Fruit fly (Drosophila melanogaster) whole organism, adult: ENCODE data around the gene CG10958.

Source experiments
- CG11617 ChIP-seq: fragments of 200-800 bp; sonication (Bioruptor generic); optimal IDR thresholded peaks from 2 replicates; lab custom pipeline; 2017; ENCODE audit warnings: mild to moderate bottlenecking, missing biosample characterization, missing genetic modification reagents, missing genetic modification characterization
- CG12768 ChIP-seq: fragments of 200-800 bp; sonication (Bioruptor generic); optimal IDR thresholded peaks from 2 replicates; lab custom pipeline; 2017; ENCODE audit warnings: missing biosample characterization, missing genetic modification characterization, mild to moderate bottlenecking, moderate library complexity, missing genetic modification reagents
- CG14711 ChIP-seq: fragments of 200-800 bp; sonication (Bioruptor generic); optimal IDR thresholded peaks from 2 replicates; lab custom pipeline; 2018; ENCODE audit warnings: missing biosample characterization, mild to moderate bottlenecking, missing genetic modification characterization, moderate library complexity
- CG1620 ChIP-seq: fragments of 200-800 bp; sonication (Bioruptor generic); optimal IDR thresholded peaks from 2 replicates; lab custom pipeline; 2016; ENCODE audit warnings: missing biosample characterization, missing genetic modification characterization
- CG33017 ChIP-seq: fragments of 200-800 bp; sonication (Bioruptor generic); optimal IDR thresholded peaks from 2 replicates; lab custom pipeline; 2018; ENCODE audit warnings: missing biosample characterization, mild to moderate bottlenecking, missing genetic modification characterization, moderate library complexity
- CG5204 ChIP-seq: fragments of 200-800 bp; sonication (Bioruptor generic); optimal IDR thresholded peaks from 2 replicates; lab custom pipeline; 2016; ENCODE audit warnings: missing biosample characterization, missing genetic modification characterization
- CG7045 ChIP-seq: fragments of 200-800 bp; sonication (Bioruptor generic); optimal IDR thresholded peaks from 2 replicates; lab custom pipeline; 2017; ENCODE audit warnings: missing biosample characterization, mild to moderate bottlenecking, missing genetic modification characterization
- CG7101 ChIP-seq: fragments of 200-800 bp; sonication (Bioruptor generic); optimal IDR thresholded peaks from 2 replicates; lab custom pipeline; 2018; ENCODE audit warnings: missing biosample characterization, mild to moderate bottlenecking, missing genetic modification characterization, moderate library complexity
- Clk ChIP-seq: fragments of 200-800 bp; sonication (Bioruptor generic); optimal IDR thresholded peaks from 2 replicates; lab custom pipeline; 2017; ENCODE audit warnings: missing biosample characterization, missing genetic modification characterization
- Crg-1 ChIP-seq: fragments of 200-800 bp; sonication (Bioruptor generic); optimal IDR thresholded peaks from 2 replicates; lab custom pipeline; 2016; ENCODE audit warnings: missing biosample characterization, missing genetic modification characterization
- Hr96 ChIP-seq: fragments of 200-800 bp; sonication (Bioruptor generic); optimal IDR thresholded peaks from 2 replicates; lab custom pipeline; 2016; ENCODE audit warnings: missing biosample characterization, missing genetic modification characterization
- Mnt ChIP-seq: fragments of 200-800 bp; sonication (Bioruptor generic); optimal IDR thresholded peaks from 2 replicates; lab custom pipeline; 2016; ENCODE audit warnings: missing biosample characterization, mild to moderate bottlenecking, missing genetic modification characterization
- bab1 ChIP-seq: fragments of 200-800 bp; sonication (Bioruptor generic); optimal IDR thresholded peaks from 3 replicates; lab custom pipeline; 2019; ENCODE audit warnings: missing biosample characterization, mild to moderate bottlenecking, missing genetic modification characterization, moderate library complexity
- cic ChIP-seq: fragments of 200-800 bp; sonication (Bioruptor generic); optimal IDR thresholded peaks from 2 replicates; lab custom pipeline; 2017; ENCODE audit warnings: missing biosample characterization, mild to moderate bottlenecking, missing genetic modification characterization, moderate library complexity
- cnc ChIP-seq, 2 experiments: fragments of >200 bp; optimal IDR thresholded peaks; 2 replicates each; lab custom pipeline; 2017
- kay ChIP-seq: fragments of 200-800 bp; sonication (Bioruptor generic); peaks from one replicate; lab custom pipeline; 2016; ENCODE audit warnings: missing biosample characterization, missing genetic modification characterization, borderline replicate concordance
- ovo ChIP-seq: fragments of 200-800 bp; sonication (Bioruptor generic); optimal IDR thresholded peaks from 2 replicates; lab custom pipeline; 2016; ENCODE audit warnings: missing biosample characterization, missing genetic modification characterization
- pad ChIP-seq: fragments of 200-800 bp; sonication (Bioruptor generic); optimal IDR thresholded peaks from 3 replicates; lab custom pipeline; 2017; ENCODE audit warnings: missing biosample characterization, missing genetic modification characterization, mild to moderate bottlenecking, moderate library complexity, missing genetic modification reagents
- tj ChIP-seq: fragments of 200-800 bp; sonication (Bioruptor generic); optimal IDR thresholded peaks from 3 replicates; lab custom pipeline; 2017; ENCODE audit warnings: missing biosample characterization, mild to moderate bottlenecking, missing genetic modification characterization, moderate library complexity
- toe ChIP-seq: fragments of 200-800 bp; sonication (Bioruptor generic); optimal IDR thresholded peaks from 2 replicates; lab custom pipeline; 2016; ENCODE audit warnings: missing biosample characterization, missing genetic modification characterization

Gene CG10958

DNA sequence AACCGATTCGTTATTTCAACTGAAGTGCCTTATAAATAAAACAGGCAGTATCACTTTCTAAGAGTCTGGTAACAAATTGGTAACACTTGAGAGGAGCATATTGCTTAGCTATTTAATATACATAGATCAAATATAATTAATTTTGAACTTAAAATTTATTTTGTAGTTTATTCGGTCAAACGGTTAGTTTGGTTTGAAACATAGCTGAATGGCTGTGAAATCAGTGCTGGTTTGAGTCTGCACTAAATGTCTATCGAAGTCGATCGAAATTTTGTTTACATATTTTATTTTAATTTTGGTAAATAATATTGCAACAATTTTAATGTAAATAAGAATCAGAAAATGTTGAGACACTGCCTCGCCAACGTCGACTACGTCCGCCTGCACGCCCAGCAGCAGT, 16.5 kb downstream of the CG10958 start, which contains the start of gene CG10959:
CG10959 (plus strand) TSS at position 228 of the 400 bp plus-strand sequence.
- TF ChIP-seq CG33017 (tag; lab: Kevin White, UChicago) (no peak), toe (GFP tag; lab: Kevin White, UChicago) (no peak), CG5204 (GFP tag; lab: Kevin White, UChicago) (no peak), tj (GFP tag; lab: Kevin White, UChicago) (no peak), cnc (optimal IDR thresholded peaks at IDR 0.05; lab: Kevin White, UChicago) (no peak), CG11617 (no peak), Crg-1 (no peak), Hr96 (GFP tag; lab: Kevin White, UChicago) (no peak), cic (no peak), CG1620 (no peak), Clk (GFP tag; lab: Kevin White, UChicago) (no peak), CG12768 (GFP tag; lab: Kevin White, UChicago) (no peak), CG14711 (tag; lab: Kevin White, UChicago) (no peak), CG7101 (tag; lab: Kevin White, UChicago) (no peak), Mnt (GFP tag; lab: Kevin White, UChicago) (no peak), kay (GFP tag; lab: Kevin White, UChicago) (no peak)

DNA sequence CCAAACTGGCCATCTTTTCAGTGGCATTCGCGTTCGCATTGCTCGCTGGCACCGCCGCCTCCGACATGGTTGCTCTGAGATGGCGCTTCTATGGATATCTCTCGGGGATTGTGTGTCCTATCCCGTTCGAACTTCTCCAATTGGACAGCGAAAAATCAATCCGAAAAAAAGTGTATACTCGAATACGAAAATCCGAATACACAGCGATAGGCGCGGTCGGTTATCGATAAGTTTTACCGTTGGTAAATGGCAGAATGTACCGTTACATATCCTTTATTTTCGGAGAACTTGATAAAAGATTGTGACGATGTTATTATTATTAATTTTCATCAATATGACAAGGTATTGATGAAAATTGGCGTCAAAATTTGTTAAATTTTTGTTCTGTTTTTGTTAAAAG, 20.0 kb downstream of the CG10958 start, which contains the start of gene Gbeta5:
Gbeta5 (minus strand) TSS at position 199 of the 400 bp plus-strand sequence.
- TF ChIP-seq Clk (GFP tag; lab: Kevin White, UChicago): no peak
- no peak for TF ChIP-seq CG14711 (tag; lab: Kevin White, UChicago)
- TF ChIP-seq pad: no peak
- TF ChIP-seq Hr96 (GFP tag; lab: Kevin White, UChicago): no peak
- TF ChIP-seq bab1 (GFP tag; lab: Kevin White, UChicago): no peak
- peak; percentile 64 for TF ChIP-seq ovo

DNA sequence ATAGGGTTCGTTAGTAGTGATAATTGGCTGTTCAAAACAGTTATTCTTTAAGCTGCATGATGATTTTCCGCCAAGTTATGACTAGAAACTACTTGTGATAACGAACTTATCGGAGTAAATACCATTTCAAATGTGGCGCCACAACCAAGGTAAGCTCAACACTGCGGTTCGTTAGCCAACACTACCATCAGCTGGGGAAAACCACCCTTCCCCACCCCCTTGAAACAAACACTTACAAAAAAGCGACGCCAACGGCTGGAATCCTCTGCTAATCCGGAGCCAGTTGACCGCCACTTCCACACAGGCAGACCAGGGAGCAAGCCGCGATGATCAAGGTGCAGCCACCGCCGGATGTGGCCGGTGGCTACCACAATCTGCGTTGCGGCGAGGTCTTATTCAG, 20.6 kb downstream of the CG10958 start, which contains the start of gene CG18262:
CG18262 (plus strand) TSS at position 231 of the 400 bp plus-strand sequence.
- TF ChIP-seq cic (no peak), kay (GFP tag; lab: Kevin White, UChicago) (no peak), CG12768 (GFP tag; lab: Kevin White, UChicago) (peak; percentile 11), CG14711 (tag; lab: Kevin White, UChicago) (no peak), ovo (no peak), Crg-1 (peak; percentile 48), CG33017 (tag; lab: Kevin White, UChicago) (no peak), CG7045 (no peak), CG11617 (no peak), Clk (GFP tag; lab: Kevin White, UChicago) (no peak), toe (GFP tag; lab: Kevin White, UChicago) (no peak), tj (GFP tag; lab: Kevin White, UChicago) (no peak), cnc (optimal IDR thresholded peaks at IDR 0.05; lab: Kevin White, UChicago) (no peak), pad (peak; percentile 56), CG7101 (tag; lab: Kevin White, UChicago) (peak; percentile 45), bab1 (GFP tag; lab: Kevin White, UChicago) (peak; percentile 21), CG5204 (GFP tag; lab: Kevin White, UChicago) (no peak), Hr96 (GFP tag; lab: Kevin White, UChicago) (no peak), CG1620 (peak; percentile 54), Mnt (GFP tag; lab: Kevin White, UChicago) (peak; percentile 25)

DNA sequence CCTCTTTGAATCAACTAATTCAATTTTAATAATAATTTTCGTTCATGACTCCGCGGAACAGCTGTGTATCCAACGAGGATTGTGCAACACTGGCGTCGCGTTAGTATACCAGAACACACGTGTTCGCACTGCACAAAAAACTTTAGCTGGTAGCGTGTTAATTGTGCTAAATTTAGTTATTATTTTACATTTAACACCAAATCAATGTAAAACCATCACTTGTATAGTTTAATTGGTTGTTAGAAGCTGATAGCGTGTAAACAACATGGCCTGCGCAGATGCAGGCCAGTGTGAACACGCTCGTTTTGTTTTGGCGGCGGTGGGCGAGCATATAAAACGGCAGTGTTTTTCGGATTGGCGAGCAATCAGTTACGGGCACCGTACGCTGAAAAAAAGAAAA, 25.2 kb downstream of the CG10958 start, which contains the start of the genes Traf6 and GIIIspla2:
Traf6 (minus strand) TSS at position 93 of the 400 bp plus-strand sequence.
GIIIspla2 (plus strand) TSS at position 335 of the 400 bp plus-strand sequence.
- TF ChIP-seq CG33017 (tag; lab: Kevin White, UChicago): peak; percentile 76
- peak; percentile 81 for TF ChIP-seq pad
- peak; percentile 80 for TF ChIP-seq CG14711 (tag; lab: Kevin White, UChicago)
- peak; percentile 74 for TF ChIP-seq CG7045
- TF ChIP-seq tj (GFP tag; lab: Kevin White, UChicago): peak; percentile 71
- TF ChIP-seq Clk (GFP tag; lab: Kevin White, UChicago): peak; percentile 54
- TF ChIP-seq cnc (optimal IDR thresholded peaks at IDR 0.05; lab: Kevin White, UChicago): no peak
- peak; percentile 87 for TF ChIP-seq CG11617
- no peak for TF ChIP-seq kay (GFP tag; lab: Kevin White, UChicago)
- peak; percentile 78 for TF ChIP-seq bab1 (GFP tag; lab: Kevin White, UChicago)
- peak; percentile 87 for TF ChIP-seq CG1620
- peak; percentile 92 for TF ChIP-seq Mnt (GFP tag; lab: Kevin White, UChicago)
- peak; percentile 90 for TF ChIP-seq CG7101 (tag; lab: Kevin White, UChicago)
- peak; percentile 76 for TF ChIP-seq CG5204 (GFP tag; lab: Kevin White, UChicago)
- peak; percentile 73 for TF ChIP-seq toe (GFP tag; lab: Kevin White, UChicago)
- peak; percentile 68 for TF ChIP-seq Crg-1
- peak; percentile 66 for TF ChIP-seq CG12768 (GFP tag; lab: Kevin White, UChicago)
- no peak for TF ChIP-seq Hr96 (GFP tag; lab: Kevin White, UChicago)
- peak; percentile 81 for TF ChIP-seq ovo
- peak; percentile 51 for TF ChIP-seq cic

DNA sequence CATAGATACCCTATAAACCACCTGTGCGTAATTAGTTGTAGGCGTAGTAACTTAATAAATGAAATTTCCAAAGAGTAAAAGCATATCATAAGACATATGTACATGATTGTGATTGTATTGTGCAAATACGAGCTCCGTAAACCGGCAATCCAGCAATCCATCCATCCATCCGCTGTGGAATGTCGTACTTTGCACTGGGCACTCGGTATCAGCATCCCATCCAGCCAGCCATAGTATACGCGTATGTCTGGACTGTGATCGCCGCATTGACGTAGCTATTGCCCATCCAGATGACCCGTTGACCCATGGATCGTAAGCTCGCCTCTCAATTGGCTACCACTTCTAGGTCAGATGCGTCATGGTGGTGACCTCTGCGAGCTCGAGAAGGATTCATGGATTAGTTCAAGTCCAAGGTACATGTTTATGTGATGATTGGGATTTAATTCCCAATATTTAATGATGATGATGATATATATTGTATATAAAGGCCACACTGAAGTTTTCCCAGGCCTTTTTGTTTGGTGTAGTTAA, 26.9 kb downstream of the CG10958 start:
- TF ChIP-seq Clk (GFP tag; lab: Kevin White, UChicago): no peak

DNA sequence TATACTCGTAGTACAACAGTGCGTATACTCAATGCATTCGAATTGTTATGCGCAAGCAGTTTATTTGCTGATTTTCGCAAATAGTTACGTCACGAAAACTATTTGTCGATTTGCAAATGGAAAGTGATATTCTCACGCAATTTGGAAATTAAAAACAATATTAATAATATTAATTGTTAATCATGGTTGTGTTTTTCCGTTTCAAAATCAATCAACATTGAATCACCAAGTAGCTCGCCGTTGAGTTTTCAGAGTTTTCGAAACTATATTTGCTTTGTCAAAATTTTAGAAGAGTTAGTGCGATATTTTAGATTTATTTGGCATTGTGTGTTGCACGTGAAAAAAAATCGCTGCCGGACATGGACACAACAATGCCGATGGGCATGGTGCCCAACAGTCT, 27.7 kb downstream of the CG10958 start, which contains the start of gene CG15337:
CG15337 (plus strand) TSS at position 301 of the 400 bp plus-strand sequence.
- TF ChIP-seq kay (GFP tag; lab: Kevin White, UChicago) (no peak), CG1620 (no peak), Mnt (GFP tag; lab: Kevin White, UChicago) (no peak), bab1 (GFP tag; lab: Kevin White, UChicago) (no peak), CG33017 (tag; lab: Kevin White, UChicago) (no peak), CG7045 (no peak), Crg-1 (no peak), CG11617 (no peak), Hr96 (GFP tag; lab: Kevin White, UChicago) (no peak), cnc (optimal IDR thresholded peaks at IDR 0.05; lab: Kevin White, UChicago) (no peak), ovo (no peak), toe (GFP tag; lab: Kevin White, UChicago) (no peak), CG5204 (GFP tag; lab: Kevin White, UChicago) (no peak), Clk (GFP tag; lab: Kevin White, UChicago) (no peak), cic (no peak), CG7101 (tag; lab: Kevin White, UChicago) (no peak), CG14711 (tag; lab: Kevin White, UChicago) (no peak), tj (GFP tag; lab: Kevin White, UChicago) (no peak), CG12768 (GFP tag; lab: Kevin White, UChicago) (no peak)
